Fruit fly (Drosophila melanogaster): ENCODE data around the gene CG17107.

dm6 chr2L:10688764-10689163, 7.1 kb downstream of the CG17107 start:
- TF ChIP-seq dsf (GFP tag; optimal IDR thresholded peaks at IDR 0.05; ENCODE audit: borderline replicate concordance) (no peak), brk (GFP tag; optimal IDR thresholded peaks at IDR 0.05) (no peak), sage (GFP tag; optimal IDR thresholded peaks at IDR 0.05) (no peak)
